Fruit fly (Drosophila melanogaster): ENCODE data around the gene Gr64f.

Gene Gr64f

dm6 chr3L:4076907-4077306 is 41.3 kb downstream of the Gr64f start:
- TF ChIP-seq noc (tag; optimal IDR thresholded peaks at IDR 0.05) = no peak

dm6 chr3L:4080278-4080677 is 44.7 kb downstream of the Gr64f start:
- no peak for TF ChIP-seq noc (tag; optimal IDR thresholded peaks at IDR 0.05)

- no peak for TF ChIP-seq noc (tag; optimal IDR thresholded peaks at IDR 0.05)
Measured at dm6 chr3L:4081243-4081642, 45.6 kb downstream of the Gr64f start.

- TF ChIP-seq noc (tag; optimal IDR thresholded peaks at IDR 0.05) = no peak
Measured at dm6 chr3L:4083442-4083841, 47.8 kb downstream of the Gr64f start.

dm6 chr3L:4085867-4086266 is 50.3 kb downstream of the Gr64f start:
- no peak for TF ChIP-seq noc (tag; optimal IDR thresholded peaks at IDR 0.05)

Data from whole organism, larva.